Fruit fly (Drosophila melanogaster) whole organism, embryonic: ENCODE results near the gene RSG7.

Source experiments
- CG30403 ChIP-seq: fragments of 200-800 bp; sonication (Bioruptor generic); optimal IDR thresholded peaks from 3 replicates; lab custom pipeline; 2016; ENCODE audit warnings: missing biosample characterization, missing genetic modification characterization
- CG6175 ChIP-seq: fragments of 200-800 bp; sonication (Bioruptor generic); IDR thresholded peaks from 3 replicates; pipeline ENCODE4 v1.3.6; 2022; ENCODE audit warnings: missing biosample characterization, missing genetic modification characterization
- CG6854 ChIP-seq: fragments of 200-800 bp; sonication (Bioruptor generic); optimal IDR thresholded peaks from 3 replicates; lab custom pipeline; 2017; ENCODE audit warnings: missing biosample characterization, mild to moderate bottlenecking, missing genetic modification characterization
- Elba2 ChIP-seq: fragments of 200-800 bp; sonication (Bioruptor generic); optimal IDR thresholded peaks from 3 replicates; lab custom pipeline; 2016; ENCODE audit warnings: missing biosample characterization, missing genetic modification characterization
- Hr39 ChIP-seq: fragments of >200 bp; optimal IDR thresholded peaks from 2 replicates; lab custom pipeline; 2017
- MTF-1 ChIP-seq: fragments of 200-800 bp; sonication (Bioruptor generic); optimal IDR thresholded peaks from 2 replicates; lab custom pipeline; 2018; ENCODE audit warnings: missing biosample characterization, mild to moderate bottlenecking, missing genetic modification characterization, borderline replicate concordance
- amos ChIP-seq: fragments of 200-800 bp; sonication (Bioruptor generic); IDR thresholded peaks from 2 replicates; pipeline ENCODE4 v1.3.6; 2022; ENCODE audit warnings: missing biosample characterization, missing genetic modification characterization; ENCODE audit not compliant: partially characterized antibody
- ato ChIP-seq: fragments of 200-800 bp; sonication (Bioruptor generic); IDR thresholded peaks from 2 replicates; pipeline ENCODE4 v1.3.6; 2022; ENCODE audit warnings: missing biosample characterization, missing genetic modification characterization; ENCODE audit not compliant: partially characterized antibody
- ems ChIP-seq: fragments of 200-800 bp; sonication (Bioruptor generic); optimal IDR thresholded peaks from 3 replicates; lab custom pipeline; 2016; ENCODE audit warnings: missing biosample characterization, missing genetic modification characterization
- her ChIP-seq: fragments of 200-800 bp; sonication (Bioruptor generic); optimal IDR thresholded peaks from 2 replicates; lab custom pipeline; 2016; ENCODE audit warnings: missing biosample characterization, missing genetic modification characterization
- sc ChIP-seq, 3 experiments: fragments of >200 bp in 2 of 3; fragments of 200-800 bp in 1 of 3; sonication (Bioruptor generic) in 1 of 3; optimal IDR thresholded peaks; 2 replicates in 2 of 3; 3 replicates in 1 of 3; lab custom pipeline; 2017; ENCODE audit warnings: mild to moderate bottlenecking in 1 of 3, missing biosample characterization in 1 of 3, missing genetic modification characterization in 1 of 3, missing genetic modification reagents in 1 of 3
- tgo ChIP-seq: fragments of 200-800 bp; sonication (Bioruptor generic); IDR thresholded peaks from 3 replicates; pipeline ENCODE4 v1.3.6; 2022; ENCODE audit warnings: missing biosample characterization, missing genetic modification characterization
- wor ChIP-seq: fragments of 200-800 bp; sonication (Bioruptor generic); IDR thresholded peaks from 2 replicates; pipeline ENCODE4 v1.3.6; 2022; ENCODE audit warnings: missing biosample characterization, missing genetic modification characterization

DNA sequence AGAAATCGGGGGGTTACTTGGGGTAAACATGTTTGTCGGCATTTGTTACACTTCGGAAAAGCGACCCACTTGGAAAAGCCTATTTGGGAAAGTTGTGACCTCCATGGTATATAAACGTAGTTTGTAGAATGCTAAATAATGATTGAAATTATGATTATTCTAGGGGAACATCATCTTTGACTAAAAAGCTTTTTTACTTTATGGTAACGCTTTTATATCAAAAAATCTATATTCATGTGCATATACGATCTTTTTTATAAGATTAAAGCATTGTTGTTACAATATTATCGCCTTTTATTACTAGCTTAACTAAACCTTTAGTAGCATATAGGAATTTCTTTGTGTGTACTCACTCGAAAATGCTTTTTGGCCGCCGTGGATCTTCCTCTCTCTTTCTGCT lies 10.0 kb downstream of the RSG7 start:
- peak; percentile 53 for TF ChIP-seq CG30403 (GFP tag; lab: Kevin White, UChicago)
- no peak for TF ChIP-seq ato (GFP tag; lab: Robert Waterston, UW)
- TF ChIP-seq Elba2: no peak
- no peak for TF ChIP-seq amos (GFP tag; lab: Robert Waterston, UW)
- no peak for TF ChIP-seq her (GFP tag; lab: Kevin White, UChicago)
- TF ChIP-seq MTF-1 (GFP tag; lab: Kevin White, UChicago): no peak
- TF ChIP-seq sc (optimal IDR thresholded peaks at IDR 0.05; lab: Kevin White, UChicago): no peak
- peak; percentile 10 for TF ChIP-seq sc (GFP tag; optimal IDR thresholded peaks at IDR 0.05; lab: Kevin White, UChicago)
- no peak for TF ChIP-seq Hr39 (lab: Kevin White, UChicago)
- TF ChIP-seq CG6854: no peak
- no peak for TF ChIP-seq CG6175 (GFP tag; lab: Robert Waterston, UW)
- no peak for TF ChIP-seq ems
- peak; percentile 56 for TF ChIP-seq tgo (GFP tag; lab: Robert Waterston, UW)
- peak; percentile 33; the same call in 1 of the 2 replicates for TF ChIP-seq wor (GFP tag; lab: Robert Waterston, UW)
